Fruit fly (Drosophila melanogaster) whole organism, embryonic: Measurements from ENCODE around the gene CNMaR.
A peak's percentile ranks its signal among the peaks of the same experiment; 100 is the strongest.

ENCODE experiments used
- CG10267 ChIP-seq: fragments of 200-800 bp; sonication (Bioruptor generic); optimal IDR thresholded peaks from 2 replicates; lab custom pipeline; 2018; ENCODE audit warnings: missing biosample characterization, mild to moderate bottlenecking, missing genetic modification characterization, moderate library complexity
- CG10959 ChIP-seq: fragments of 200-800 bp; sonication (Bioruptor generic); IDR thresholded peaks from 2 replicates; pipeline ENCODE4 v1.3.6; 2022; ENCODE audit warnings: missing biosample characterization, missing genetic modification characterization
- CG11456 ChIP-seq: fragments of 200-800 bp; sonication (Bioruptor generic); IDR thresholded peaks from 3 replicates; pipeline ENCODE4 v1.3.6; 2022; ENCODE audit warnings: missing biosample characterization, missing genetic modification characterization
- CG16813 ChIP-seq: fragments of 200-800 bp; sonication (Bioruptor generic); IDR thresholded peaks from 3 replicates; pipeline ENCODE4 v1.3.6; 2022; ENCODE audit warnings: missing biosample characterization, missing genetic modification characterization; ENCODE audit not compliant: partially characterized antibody
- CG32767 ChIP-seq: fragments of 200-800 bp; sonication (Bioruptor generic); IDR thresholded peaks from 2 replicates; pipeline ENCODE4 v1.3.6; 2022; ENCODE audit warnings: missing biosample characterization, missing genetic modification characterization
- CG6689 ChIP-seq: fragments of 200-800 bp; sonication (Bioruptor generic); IDR thresholded peaks from 2 replicates; pipeline ENCODE4 v1.3.6; 2022; ENCODE audit warnings: missing biosample characterization, missing genetic modification characterization
- CG6854 ChIP-seq: fragments of 200-800 bp; sonication (Bioruptor generic); optimal IDR thresholded peaks from 3 replicates; lab custom pipeline; 2017; ENCODE audit warnings: missing biosample characterization, mild to moderate bottlenecking, missing genetic modification characterization
- CG7357 ChIP-seq: fragments of 200-800 bp; sonication (Bioruptor generic); IDR thresholded peaks from 3 replicates; pipeline ENCODE4 v1.3.6; 2022; ENCODE audit warnings: missing biosample characterization, missing genetic modification characterization
- CG9437 ChIP-seq: fragments of 200-800 bp; sonication (Bioruptor generic); optimal IDR thresholded peaks from 2 replicates; lab custom pipeline; 2018; ENCODE audit warnings: missing biosample characterization, mild to moderate bottlenecking, missing genetic modification characterization
- CTCF ChIP-seq: fragments of 200-800 bp; sonication (Bioruptor generic); optimal IDR thresholded peaks from 2 replicates; lab custom pipeline; 2017; ENCODE audit warnings: missing biosample characterization, mild to moderate bottlenecking, missing genetic modification characterization, moderate library complexity
- Dfd ChIP-seq, 2 experiments: fragments of >200 bp; optimal IDR thresholded peaks; 2 replicates each; lab custom pipeline; 2017; ENCODE audit warnings: missing biosample characterization in 2 of 2, missing genetic modification characterization in 2 of 2
- Doc3 ChIP-seq: fragments of 200-800 bp; sonication (Bioruptor generic); IDR thresholded peaks from 3 replicates; pipeline ENCODE4 v1.3.6; 2022; ENCODE audit warnings: missing biosample characterization, missing genetic modification characterization; ENCODE audit not compliant: partially characterized antibody
- Ets65A ChIP-seq: fragments of 200-800 bp; sonication (Bioruptor generic); peaks from one replicate; lab custom pipeline; 2016; ENCODE audit warnings: missing biosample characterization, missing genetic modification characterization
- GATAe ChIP-seq: fragments of 200-800 bp; sonication (Bioruptor generic); conservative IDR thresholded peaks from 2 replicates; pipeline ENCODE4 v1.3.6; 2022; ENCODE audit warnings: missing biosample characterization, missing genetic modification characterization
- Hey ChIP-seq: fragments of 200-800 bp; sonication (Bioruptor generic); optimal IDR thresholded peaks from 3 replicates; lab custom pipeline; 2018; ENCODE audit warnings: missing biosample characterization, mild to moderate bottlenecking, missing genetic modification characterization
- Lpt ChIP-seq: fragments of >200 bp; optimal IDR thresholded peaks from 2 replicates; lab custom pipeline; 2018; ENCODE audit warnings: missing biosample characterization, missing genetic modification characterization
- Med ChIP-seq: fragments of 200-800 bp; sonication (Bioruptor generic); peaks from one replicate; lab custom pipeline; 2016; ENCODE audit warnings: missing biosample characterization, missing genetic modification characterization, mild to moderate bottlenecking, inconsistent platforms, moderate library complexity
- dimm ChIP-seq: fragments of 200-800 bp; sonication (Bioruptor generic); IDR thresholded peaks from 2 replicates; pipeline ENCODE4 v1.3.6; 2022; ENCODE audit warnings: missing biosample characterization, missing genetic modification characterization
- esg ChIP-seq: fragments of 200-800 bp; sonication (Bioruptor generic); conservative IDR thresholded peaks from 2 replicates; pipeline ENCODE4 v1.3.6; 2022; ENCODE audit warnings: missing biosample characterization, missing genetic modification characterization
- gt ChIP-seq: fragments of 200-800 bp; sonication (Bioruptor generic); IDR thresholded peaks from 2 replicates; pipeline ENCODE4 v1.3.6; 2022; ENCODE audit warnings: missing biosample characterization, missing genetic modification characterization
- shn ChIP-seq: fragments of 200-800 bp; sonication (Bioruptor generic); optimal IDR thresholded peaks from 3 replicates; lab custom pipeline; 2016; ENCODE audit warnings: missing biosample characterization, missing genetic modification characterization

CNMaR gene

DNA sequence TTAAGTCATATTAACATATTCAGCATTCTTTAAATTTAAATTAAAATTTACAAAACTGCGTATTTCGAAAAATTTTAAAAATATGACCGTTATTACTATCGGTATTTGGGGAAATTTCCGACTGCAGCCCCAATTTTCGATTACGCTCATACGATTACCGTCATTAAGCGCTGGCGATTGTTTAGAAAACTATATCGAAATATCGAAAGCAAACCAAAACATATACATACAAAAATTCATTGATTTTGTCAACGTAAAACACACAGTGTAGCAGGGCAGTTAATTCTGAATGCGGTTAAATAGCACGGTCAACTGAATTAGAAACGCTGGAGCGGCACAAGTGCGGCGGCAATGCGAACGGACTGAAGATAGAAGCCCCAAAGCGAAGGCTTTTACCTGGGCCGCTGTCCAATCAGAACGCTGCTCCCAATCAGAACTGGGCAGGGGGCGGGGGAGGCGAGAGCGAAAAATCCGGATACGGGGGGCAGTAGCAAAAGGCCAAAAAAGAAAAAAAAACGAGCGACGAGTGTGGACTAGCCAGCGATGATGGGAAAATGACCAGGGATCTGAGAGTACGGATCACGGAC, 60.3 kb downstream of the CNMaR start, which contains the start of gene CG16711 (continued):
- peak; percentile 89 for TF ChIP-seq Doc3 (GFP tag; lab: Robert Waterston, UW)
- TF ChIP-seq CG6689 (GFP tag; lab: Robert Waterston, UW) = no peak
- TF ChIP-seq CG32767 = peak; percentile 87
- TF ChIP-seq Lpt (GFP tag; lab: Kevin White, UChicago) = no peak
- no peak for TF ChIP-seq CTCF
- peak; percentile 87 for TF ChIP-seq CG16813 (GFP tag; lab: Robert Waterston, UW)

DNA sequence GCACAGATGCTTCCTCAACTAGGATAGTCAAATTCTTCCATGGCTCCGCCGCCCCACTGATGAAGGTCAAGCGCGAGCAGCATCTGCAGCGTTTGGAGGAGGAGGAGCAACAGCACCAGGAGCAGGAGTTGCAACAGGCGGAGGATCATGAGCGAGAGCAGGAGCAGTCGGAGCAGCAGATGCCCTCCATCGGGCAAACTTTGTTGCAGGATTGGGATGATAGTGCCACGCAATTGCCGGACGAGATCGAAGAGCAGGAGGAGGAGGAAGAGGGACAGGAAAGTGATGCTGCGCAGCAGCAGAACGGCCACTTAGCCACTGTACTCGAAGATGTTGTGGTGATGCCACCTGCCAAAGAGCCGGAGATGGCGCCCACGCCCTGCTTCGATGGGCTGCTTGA, 61.7 kb downstream of the CNMaR start:
- TF ChIP-seq Ets65A (peak; percentile 92), Med (GFP tag; lab: Kevin White, UChicago) (peak; percentile 4), CG7357 (GFP tag; lab: Robert Waterston, UW) (no peak)
- TF ChIP-seq, all 482 proteins: peak for 2

- TF ChIP-seq esg (GFP tag; lab: Robert Waterston, UW) (no peak), shn (GFP tag; lab: Kevin White, UChicago) (no peak), dimm (0 out of 2 replicates have a peak, but pooled peaks have one; percentile 21), GATAe (GFP tag; lab: Robert Waterston, UW) (no peak), CG10267 (tag; lab: Kevin White, UChicago) (no peak), Dfd (GFP tag; optimal IDR thresholded peaks at IDR 0.05; lab: Kevin White, UChicago) (peak in 1 of 2 experiments; percentile 93), CG9437 (GFP tag; lab: Kevin White, UChicago) (no peak), CG11456 (GFP tag; lab: Robert Waterston, UW) (no peak), CG6854 (GFP tag; lab: Kevin White, UChicago) (no peak), gt (GFP tag; lab: Robert Waterston, UW) (no peak), Hey (no peak), CG10959 (GFP tag; lab: Robert Waterston, UW) (no peak)
- TF ChIP-seq, all 482 proteins: peak for 2
Observed at dm6 chr3L:9708797-9709196, 64.9 kb downstream of the CNMaR start.
